Worm (Caenorhabditis elegans) whole organism, young adult: ENCODE data around the gene acp-5.
A peak's percentile ranks its signal among the peaks of the same experiment; 100 is the strongest.

Source experiments
- D2030.7 ChIP-seq: fragments of 200-800 bp; sonication (Bioruptor generic); IDR thresholded peaks from 2 replicates; pipeline ENCODE4 v1.3.6; 2022; ENCODE audit warnings: missing genetic modification reagents, missing genetic modification characterization, missing compliant biosample characterization
- F55B11.4 ChIP-seq: sonication (generic microtip); optimal IDR thresholded peaks from 2 replicates; lab custom pipeline; 2016; ENCODE audit warnings: missing compliant biosample characterization, missing genetic modification characterization, borderline replicate concordance; ENCODE audit not compliant: insufficient read depth
- F57A8.1 ChIP-seq: fragments of 200-800 bp; sonication (Bioruptor generic); optimal IDR thresholded peaks from 2 replicates; lab custom pipeline; 2018; ENCODE audit warnings: mild to moderate bottlenecking, missing genetic modification characterization, moderate library complexity, missing compliant biosample characterization
- K12H6.12 ChIP-seq: fragments of 200-800 bp; sonication (Bioruptor generic); optimal IDR thresholded peaks from 2 replicates; lab custom pipeline; 2018; ENCODE audit warnings: mild to moderate bottlenecking, missing genetic modification characterization, missing compliant biosample characterization
- T07F8.4 ChIP-seq: sonication (generic microtip); optimal IDR thresholded peaks from 2 replicates; lab custom pipeline; 2016; ENCODE audit warnings: mild to moderate bottlenecking, missing genetic modification characterization, moderate library complexity, missing compliant biosample characterization
- Y53G8AR.9 ChIP-seq: fragments of 200-800 bp; sonication (Bioruptor generic); conservative IDR thresholded peaks from 2 replicates; pipeline ENCODE4 v1.3.6; 2022; ENCODE audit warnings: missing genetic modification reagents, missing genetic modification characterization, missing compliant biosample characterization
- Y95B8A.8 ChIP-seq: fragments of 200-800 bp; sonication (Bioruptor generic); IDR thresholded peaks from 2 replicates; pipeline ENCODE4 v1.3.6; 2022; ENCODE audit warnings: missing genetic modification reagents, missing genetic modification characterization, missing compliant biosample characterization
- akir-1 ChIP-seq: fragments of 200-800 bp; sonication (Bioruptor generic); optimal IDR thresholded peaks from 2 replicates; lab custom pipeline; 2018; ENCODE audit warnings: mild to moderate bottlenecking, missing genetic modification characterization, moderate library complexity, missing compliant biosample characterization
- ama-1 ChIP-seq, 3 experiments: fragments of 150-350 bp in 1 of 3; sonication (generic microtip) in 2 of 3; optimal IDR thresholded peaks; 2 replicates each; lab custom pipeline; 2014 to 2018; ENCODE audit warnings: missing biosample characterization in 2 of 3, missing genetic modification characterization in 2 of 3, missing genetic modification reagents in 2 of 3
- attf-3 ChIP-seq: fragments of 200-800 bp; sonication (Bioruptor generic); conservative IDR thresholded peaks from 2 replicates; pipeline ENCODE4 v1.3.6; 2022; ENCODE audit warnings: missing genetic modification reagents, missing genetic modification characterization, missing compliant biosample characterization
- attf-6 ChIP-seq: fragments of 200-800 bp; sonication (Bioruptor generic); IDR thresholded peaks from 2 replicates; pipeline ENCODE4 v1.3.6; 2022; ENCODE audit warnings: missing genetic modification reagents, missing genetic modification characterization, missing compliant biosample characterization
- ccch-3 ChIP-seq: fragments of 200-800 bp; sonication (Bioruptor generic); optimal IDR thresholded peaks from 2 replicates; lab custom pipeline; 2018; ENCODE audit warnings: mild to moderate bottlenecking, missing genetic modification characterization, missing compliant biosample characterization
- cebp-1 ChIP-seq, 2 experiments: fragments of 200-800 bp in 1 of 2; sonication (Bioruptor generic) in 1 of 2; sonication (generic microtip) in 1 of 2; IDR thresholded peaks in 1 of 2; optimal IDR thresholded peaks in 1 of 2; 2 replicates each; pipeline versions ENCODE4 v1.3.6 to Lab custom; 2017 to 2022; ENCODE audit warnings: missing compliant biosample characterization in 2 of 2, missing genetic modification characterization in 2 of 2, mild to moderate bottlenecking in 1 of 2, missing genetic modification reagents in 1 of 2, moderate library complexity in 1 of 2
- ceh-91 ChIP-seq: fragments of 200-800 bp; sonication (Bioruptor generic); IDR thresholded peaks from 2 replicates; pipeline ENCODE4 v1.3.6; 2022; ENCODE audit warnings: missing genetic modification reagents, missing genetic modification characterization, missing compliant biosample characterization
- die-1 ChIP-seq: sonication (generic microtip); optimal IDR thresholded peaks from 2 replicates; lab custom pipeline; 2016; ENCODE audit warnings: missing genotype, mild to moderate bottlenecking, missing genetic modification characterization, missing compliant biosample characterization
- dox-1 ChIP-seq: fragments of 200-800 bp; sonication (Bioruptor generic); IDR thresholded peaks from 2 replicates; pipeline ENCODE4 v1.3.6; 2022; ENCODE audit warnings: missing genetic modification reagents, missing genetic modification characterization, missing compliant biosample characterization
- egl-44 ChIP-seq: fragments of 200-800 bp; sonication (Bioruptor generic); IDR thresholded peaks from 2 replicates; pipeline ENCODE4 v1.3.6; 2022; ENCODE audit warnings: missing genetic modification reagents, missing genetic modification characterization, missing compliant biosample characterization
- egrh-3 ChIP-seq: fragments of 200-800 bp; sonication (Bioruptor generic); IDR thresholded peaks from 2 replicates; pipeline ENCODE4 v1.3.6; 2022; ENCODE audit warnings: missing genetic modification reagents, missing genetic modification characterization, missing compliant biosample characterization
- ets-4 ChIP-seq: fragments of 200-800 bp; sonication (Bioruptor generic); optimal IDR thresholded peaks from 2 replicates; lab custom pipeline; 2018; ENCODE audit warnings: mild to moderate bottlenecking, missing genetic modification characterization, missing compliant biosample characterization
- gei-17 ChIP-seq: fragments of 200-800 bp; sonication (Bioruptor generic); optimal IDR thresholded peaks from 2 replicates; lab custom pipeline; 2018; ENCODE audit warnings: mild to moderate bottlenecking, missing genetic modification characterization, missing compliant biosample characterization
- him-1 ChIP-seq: sonication (generic microtip); optimal IDR thresholded peaks from 2 replicates; lab custom pipeline; 2016; ENCODE audit warnings: missing genotype, missing genetic modification reagents, missing genetic modification characterization, missing compliant biosample characterization
- hmg-20 ChIP-seq: fragments of 200-800 bp; sonication (Bioruptor generic); IDR thresholded peaks from 2 replicates; pipeline ENCODE4 v1.3.6; 2022; ENCODE audit warnings: missing genetic modification reagents, missing genetic modification characterization, missing compliant biosample characterization
- hrde-1 ChIP-seq: sonication (generic microtip); optimal IDR thresholded peaks from 2 replicates; lab custom pipeline; 2016; ENCODE audit warnings: missing genetic modification characterization, mild to moderate bottlenecking, missing compliant biosample characterization, moderate library complexity, missing genotype, missing genetic modification reagents, borderline replicate concordance
- let-526 ChIP-seq: fragments of 200-800 bp; sonication (Bioruptor generic); IDR thresholded peaks from 2 replicates; pipeline ENCODE4 v1.3.6; 2022; ENCODE audit warnings: missing genetic modification reagents, missing genetic modification characterization, missing compliant biosample characterization
- let-607 ChIP-seq, 2 experiments: fragments of 200-800 bp in 1 of 2; sonication (Bioruptor generic) in 1 of 2; sonication (generic microtip) in 1 of 2; optimal IDR thresholded peaks; 2 replicates each; lab custom pipeline; 2016 to 2018; ENCODE audit warnings: mild to moderate bottlenecking in 2 of 2, missing compliant biosample characterization in 2 of 2, missing genetic modification characterization in 2 of 2, moderate library complexity in 2 of 2, missing genotype in 1 of 2
- lin-54 ChIP-seq: fragments of 200-800 bp; sonication (Bioruptor generic); optimal IDR thresholded peaks from 2 replicates; lab custom pipeline; 2018; ENCODE audit warnings: mild to moderate bottlenecking, missing genetic modification characterization, missing compliant biosample characterization
- nhr-179 ChIP-seq: sonication (generic microtip); optimal IDR thresholded peaks from 2 replicates; lab custom pipeline; 2016; ENCODE audit warnings: mild to moderate bottlenecking, missing genetic modification characterization, missing compliant biosample characterization
- nhr-80 ChIP-seq: sonication (generic microtip); optimal IDR thresholded peaks from 2 replicates; lab custom pipeline; 2016; ENCODE audit warnings: missing genetic modification characterization, missing compliant biosample characterization
- nhr-90 ChIP-seq: sonication (generic microtip); optimal IDR thresholded peaks from 2 replicates; lab custom pipeline; 2016; ENCODE audit warnings: missing genotype, mild to moderate bottlenecking, missing genetic modification characterization, missing compliant biosample characterization
- pha-4 ChIP-seq: fragments of 150-350 bp; sonication (generic microtip); optimal IDR thresholded peaks from 2 replicates; lab custom pipeline; 2014; ENCODE audit warnings: missing biosample characterization, missing genetic modification reagents, missing genetic modification characterization
- rpc-1 ChIP-seq, 2 experiments: fragments of 150-350 bp in 1 of 2; sonication (generic microtip) in 1 of 2; optimal IDR thresholded peaks; 2 replicates each; lab custom pipeline; 2014 to 2018; ENCODE audit warnings: missing biosample characterization in 1 of 2, missing genetic modification characterization in 1 of 2, missing genetic modification reagents in 1 of 2, missing genotype in 1 of 2
- sea-2 ChIP-seq: fragments of 200-800 bp; sonication (Bioruptor generic); IDR thresholded peaks from 2 replicates; pipeline ENCODE4 v1.3.6; 2022; ENCODE audit warnings: missing genetic modification characterization, missing compliant biosample characterization
- snpc-1.3 ChIP-seq: sonication (generic microtip); optimal IDR thresholded peaks from 2 replicates; lab custom pipeline; 2017; ENCODE audit warnings: missing genetic modification characterization, mild to moderate bottlenecking, missing compliant biosample characterization, antibody characterized with exemption, moderate library complexity, missing genotype, missing genetic modification reagents; ENCODE audit not compliant: insufficient read depth
- snpc-3.4 ChIP-seq: sonication (generic microtip); optimal IDR thresholded peaks from 2 replicates; lab custom pipeline; 2017; ENCODE audit warnings: missing genetic modification characterization, mild to moderate bottlenecking, missing compliant biosample characterization, antibody characterized with exemption, moderate library complexity, missing genotype, missing genetic modification reagents
- somi-1 ChIP-seq: fragments of 200-800 bp; sonication (Bioruptor generic); optimal IDR thresholded peaks from 2 replicates; lab custom pipeline; 2018; ENCODE audit warnings: mild to moderate bottlenecking, missing genetic modification characterization, missing compliant biosample characterization
- tbx-9 ChIP-seq: sonication (generic microtip); optimal IDR thresholded peaks from 2 replicates; lab custom pipeline; 2016; ENCODE audit warnings: borderline replicate concordance, missing genetic modification characterization, inconsistent platforms, missing compliant biosample characterization
- xnd-1 ChIP-seq: sonication (generic microtip); optimal IDR thresholded peaks from 2 replicates; lab custom pipeline; 2016; ENCODE audit warnings: missing genotype, missing genetic modification reagents, missing genetic modification characterization, missing compliant biosample characterization
- zim-3 ChIP-seq: sonication (generic microtip); optimal IDR thresholded peaks from 2 replicates; lab custom pipeline; 2017; ENCODE audit warnings: mild to moderate bottlenecking, missing genetic modification characterization, moderate library complexity, missing compliant biosample characterization
- ztf-18 ChIP-seq: sonication (generic microtip); optimal IDR thresholded peaks from 2 replicates; lab custom pipeline; 2016; ENCODE audit warnings: missing genotype, mild to moderate bottlenecking, missing genetic modification characterization, missing compliant biosample characterization
- ztf-22 ChIP-seq: fragments of 200-800 bp; sonication (Bioruptor generic); optimal IDR thresholded peaks from 2 replicates; lab custom pipeline; 2018; ENCODE audit warnings: mild to moderate bottlenecking, missing genetic modification characterization, moderate library complexity, missing compliant biosample characterization
- ztf-28 ChIP-seq: fragments of 200-800 bp; sonication (Bioruptor generic); IDR thresholded peaks from 2 replicates; pipeline ENCODE4 v1.3.6; 2022; ENCODE audit warnings: missing genetic modification reagents, missing genetic modification characterization, missing compliant biosample characterization
- ztf-6 ChIP-seq: fragments of 200-800 bp; sonication (Bioruptor generic); IDR thresholded peaks from 2 replicates; pipeline ENCODE4 v1.3.6; 2022; ENCODE audit warnings: missing genetic modification reagents, missing genetic modification characterization, missing compliant biosample characterization

acp-5 gene

DNA sequence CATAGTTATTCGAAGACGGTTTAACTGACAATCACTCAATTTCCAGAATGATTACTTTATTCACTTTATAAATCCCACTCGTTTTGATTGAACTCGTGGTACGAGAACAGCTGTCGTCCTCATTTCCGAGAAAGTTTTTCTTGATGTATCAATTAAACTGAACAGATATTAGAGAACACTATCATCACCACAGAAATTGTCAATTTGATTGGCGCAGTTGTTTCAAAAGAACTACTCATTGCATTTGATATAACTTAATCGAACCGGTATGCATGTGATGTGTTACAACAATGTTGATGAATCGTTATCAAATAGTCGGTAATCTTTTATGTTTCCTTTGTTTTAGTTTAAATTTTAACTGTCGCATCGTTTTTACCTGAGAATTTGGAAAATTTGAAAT, 7.8 kb downstream of the acp-5 start:
- no peak for TF ChIP-seq D2030.7 (GFP tag; lab: Robert Waterston, UW)
- no peak for TF ChIP-seq gei-17 (GFP tag; lab: Kevin White, UChicago)

ce11 chrX:5839143-5839542, 9.9 kb downstream of the acp-5 start:
- TF ChIP-seq ccch-3 (no peak), nhr-90 (tag; lab: Kevin White, UChicago) (no peak), ztf-28 (GFP tag; lab: Robert Waterston, UW) (no peak), ztf-6 (GFP tag; lab: Robert Waterston, UW) (no peak), nhr-179 (tag; lab: Kevin White, UChicago) (no peak), somi-1 (GFP tag; lab: Kevin White, UChicago) (no peak), F57A8.1 (GFP tag; lab: Kevin White, UChicago) (no peak), snpc-3.4 (no peak)

- TF ChIP-seq zim-3 (tag; lab: Kevin White, UChicago) (no peak), cebp-1 (GFP tag; IDR thresholded peaks at IDR 0.05; lab: Robert Waterston, UW) (no peak), cebp-1 (tag; optimal IDR thresholded peaks at IDR 0.05; lab: Kevin White, UChicago) (peak; percentile 42), Y95B8A.8 (no peak), akir-1 (GFP tag; lab: Kevin White, UChicago) (no peak), ceh-91 (GFP tag; lab: Robert Waterston, UW) (no peak), nhr-80 (tag; lab: Kevin White, UChicago) (peak; percentile 94), hmg-20 (no peak), sea-2 (GFP tag; lab: Robert Waterston, UW) (no peak), let-607 (tag; optimal IDR thresholded peaks at IDR 0.05; lab: Kevin White, UChicago) (peak; percentile 93 to 95), snpc-1.3 (tag; lab: Kevin White, UChicago) (no peak), ztf-22 (GFP tag; lab: Kevin White, UChicago) (peak; percentile 23), ets-4 (GFP tag; lab: Kevin White, UChicago) (peak; percentile 6), die-1 (tag; lab: Kevin White, UChicago) (no peak), attf-6 (no peak), dox-1 (GFP tag; lab: Robert Waterston, UW) (peak; percentile 32; the same call in 1 of the 2 replicates), egrh-3 (GFP tag; lab: Robert Waterston, UW) (no peak), pha-4 (tag; lab: Kevin White, UChicago) (peak; percentile 39)
Observed at ce11 chrX:5839643-5840042, 10.4 kb downstream of the acp-5 start, which contains the start of gene dct-11. dct-11 (minus strand) TSS chrX:5839778.

DNA sequence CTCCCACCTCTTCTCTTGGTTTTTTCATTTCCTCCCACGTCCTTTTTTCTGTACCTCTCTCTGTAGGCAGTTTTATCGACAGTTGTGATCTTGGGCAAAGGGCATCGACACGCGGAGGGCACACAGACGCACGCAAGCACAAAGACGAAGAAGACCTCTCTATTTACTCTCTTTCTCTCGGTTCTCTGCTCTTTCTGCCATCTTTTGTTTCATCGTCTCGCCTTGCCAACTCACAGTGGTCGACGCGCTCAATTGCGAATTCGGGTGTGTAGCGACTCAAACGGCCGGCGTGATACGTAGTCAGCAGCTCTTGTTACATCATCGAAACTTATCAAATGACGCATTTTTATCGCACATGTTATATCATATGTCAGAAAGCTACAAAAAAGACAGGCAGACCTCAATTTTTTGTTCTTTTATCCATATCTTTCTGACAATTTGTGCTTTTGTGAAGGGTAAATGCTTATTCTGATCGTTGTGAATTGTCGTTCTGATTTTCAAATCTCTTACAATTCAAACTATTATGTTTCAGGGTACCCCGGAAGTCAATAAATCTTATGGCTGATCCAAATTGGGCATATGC, 11.9 kb downstream of the acp-5 start, which contains the start of gene puf-9:
puf-9 (plus strand) TSS at position 533 of the 583 bp plus-strand sequence.
- TF ChIP-seq hrde-1 (no peak), lin-54 (GFP tag; lab: Kevin White, UChicago) (peak; percentile 82), egl-44 (GFP tag; lab: Robert Waterston, UW) (peak; percentile 89), let-526 (GFP tag; lab: Robert Waterston, UW) (peak; percentile 90), K12H6.12 (tag; lab: Kevin White, UChicago) (peak; percentile 99), ztf-18 (tag; lab: Kevin White, UChicago) (peak; percentile 78), attf-6 (no peak), T07F8.4 (peak; percentile 19), rpc-1 (optimal IDR thresholded peaks at IDR 0.05; lab: Kevin White, UChicago) (no peak), rpc-1 (tag; optimal IDR thresholded peaks at IDR 0.05; lab: Kevin White, UChicago) (no peak), Y53G8AR.9 (GFP tag; lab: Robert Waterston, UW) (peak; percentile 92), attf-3 (GFP tag; lab: Robert Waterston, UW) (peak; percentile 61), F55B11.4 (no peak), tbx-9 (tag; lab: Kevin White, UChicago) (no peak), xnd-1 (no peak), ama-1 (optimal IDR thresholded peaks at IDR 0.05; lab: Kevin White, UChicago) (no peak), ama-1 (GFP tag; optimal IDR thresholded peaks at IDR 0.05; lab: Kevin White, UChicago) (peak in 1 of 2 experiments; percentile 1), let-607 (tag; optimal IDR thresholded peaks at IDR 0.05; lab: Kevin White, UChicago) (peak; percentile 98 to 99), him-1 (no peak)
